Worm (Caenorhabditis elegans) whole organism, L2 larva: Measurements from ENCODE around the gene ZK512.11.

Experiments used
- blmp-1 ChIP-seq: sonication (generic microtip); optimal IDR thresholded peaks from 2 replicates; lab custom pipeline; 2017; ENCODE audit warnings: missing genetic modification characterization, mild to moderate bottlenecking, missing compliant biosample characterization, antibody characterized with exemption, moderate library complexity; ENCODE audit not compliant: insufficient read depth
- lsy-2 ChIP-seq, 2 experiments: fragments of 150-350 bp in 1 of 2; sonication (generic microtip) in 1 of 2; optimal IDR thresholded peaks; 2 replicates each; lab custom pipeline; 2014 to 2017; ENCODE audit warnings: missing biosample characterization in 2 of 2, missing genetic modification characterization in 2 of 2
- snpc-4 ChIP-seq: fragments of 150-350 bp; optimal IDR thresholded peaks from 2 replicates; lab custom pipeline; 2014; ENCODE audit warnings: missing biosample characterization, missing genetic modification characterization
- unc-62 ChIP-seq: fragments of 150-350 bp; optimal IDR thresholded peaks from 2 replicates; lab custom pipeline; 2014; ENCODE audit warnings: missing biosample characterization, missing genetic modification reagents, missing genetic modification characterization

DNA sequence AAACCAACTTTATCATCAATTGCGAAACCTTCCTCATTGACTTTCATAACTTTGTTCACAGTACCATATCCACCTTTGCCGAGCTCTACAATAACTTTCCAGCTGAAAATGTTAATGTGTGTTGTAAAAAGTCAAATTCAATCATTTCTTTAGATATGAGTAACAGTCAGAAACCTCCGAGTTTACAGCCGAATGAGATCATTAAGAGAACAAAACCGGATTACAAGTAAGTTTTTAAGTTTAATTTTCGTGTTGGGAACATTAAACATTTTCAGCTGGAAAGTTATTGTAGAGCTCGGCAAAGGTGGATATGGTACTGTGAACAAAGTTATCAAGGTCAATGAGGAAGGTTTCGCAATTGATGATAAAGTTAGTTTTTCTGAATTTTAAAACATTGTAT lies 42.8 kb upstream of the ZK512.11 start, which contains the start of gene ZK507.1:
- TF ChIP-seq lsy-2 (tag; optimal IDR thresholded peaks at IDR 0.05; lab: Kevin White, UChicago), result no peak
- no peak for TF ChIP-seq blmp-1 (tag; lab: Kevin White, UChicago)
- no peak for TF ChIP-seq snpc-4 (tag; lab: Kevin White, UChicago)
- no peak for TF ChIP-seq unc-62 (GFP tag; lab: Kevin White, UChicago)
